Fruit fly (Drosophila melanogaster): ENCODE measurements around the gene Tsf1.

Tsf1 gene

dm6 chrX:18386784-18387183 lies at the start of gene Tsf1:
Gene Tsf1 (plus strand): TSS chrX:18387084.
- no peak for TF ChIP-seq CG8478 (optimal IDR thresholded peaks at IDR 0.05)
- TF ChIP-seq Dll (optimal IDR thresholded peaks at IDR 0.05) = no peak
- no peak for TF ChIP-seq pan (optimal IDR thresholded peaks at IDR 0.05)
- no peak for TF ChIP-seq usp (GFP tag; optimal IDR thresholded peaks at IDR 0.05)
- TF ChIP-seq EcR (GFP tag; optimal IDR thresholded peaks at IDR 0.05) = no peak
- no peak for TF ChIP-seq psq (optimal IDR thresholded peaks at IDR 0.05)

- TF ChIP-seq psq (optimal IDR thresholded peaks at IDR 0.05) (no peak), usp (GFP tag; optimal IDR thresholded peaks at IDR 0.05) (no peak), CG8478 (optimal IDR thresholded peaks at IDR 0.05) (no peak), pan (optimal IDR thresholded peaks at IDR 0.05) (no peak), EcR (GFP tag; optimal IDR thresholded peaks at IDR 0.05) (no peak), Dll (optimal IDR thresholded peaks at IDR 0.05) (no peak)
These were observed 45.9 kb upstream of the Tsf1 start for dm6 chrX:18341014-18341413.

- TF ChIP-seq pan (optimal IDR thresholded peaks at IDR 0.05) (no peak), Dll (optimal IDR thresholded peaks at IDR 0.05) (no peak), EcR (GFP tag; optimal IDR thresholded peaks at IDR 0.05) (no peak), usp (GFP tag; optimal IDR thresholded peaks at IDR 0.05) (no peak), CG8478 (optimal IDR thresholded peaks at IDR 0.05) (no peak), psq (optimal IDR thresholded peaks at IDR 0.05) (no peak)
These were observed 39.2 kb upstream of the Tsf1 start for dm6 chrX:18347641-18348040.

- TF ChIP-seq CG8478 (optimal IDR thresholded peaks at IDR 0.05) (no peak), EcR (GFP tag; optimal IDR thresholded peaks at IDR 0.05) (no peak)
These were observed 36.3 kb upstream of the Tsf1 start for dm6 chrX:18350609-18351008.

dm6 chrX:18356141-18356600 lies 30.7 kb upstream of the Tsf1 start, which contains the start of gene kairos:
Gene kairos (minus strand): TSS chrX:18356191.
- no peak for TF ChIP-seq pan (optimal IDR thresholded peaks at IDR 0.05)
- no peak for TF ChIP-seq psq (optimal IDR thresholded peaks at IDR 0.05)
- no peak for TF ChIP-seq usp (GFP tag; optimal IDR thresholded peaks at IDR 0.05)
- TF ChIP-seq Dll (optimal IDR thresholded peaks at IDR 0.05) = no peak
- no peak for TF ChIP-seq EcR (GFP tag; optimal IDR thresholded peaks at IDR 0.05)
- no peak for TF ChIP-seq CG8478 (optimal IDR thresholded peaks at IDR 0.05)

dm6 chrX:18357756-18358182 lies 29.1 kb upstream of the Tsf1 start:
- TF ChIP-seq pan (optimal IDR thresholded peaks at IDR 0.05) (no peak), EcR (GFP tag; optimal IDR thresholded peaks at IDR 0.05) (no peak), psq (optimal IDR thresholded peaks at IDR 0.05) (no peak), Dll (optimal IDR thresholded peaks at IDR 0.05) (no peak), usp (GFP tag; optimal IDR thresholded peaks at IDR 0.05) (no peak), CG8478 (optimal IDR thresholded peaks at IDR 0.05) (no peak)

- TF ChIP-seq Dll (optimal IDR thresholded peaks at IDR 0.05) (no peak), usp (GFP tag; optimal IDR thresholded peaks at IDR 0.05) (no peak), pan (optimal IDR thresholded peaks at IDR 0.05) (no peak), psq (optimal IDR thresholded peaks at IDR 0.05) (no peak), EcR (GFP tag; optimal IDR thresholded peaks at IDR 0.05) (no peak), CG8478 (optimal IDR thresholded peaks at IDR 0.05) (no peak)
These were observed 28.4 kb upstream of the Tsf1 start, which contains the start of gene CG6106 for dm6 chrX:18358352-18358931. Gene CG6106 (plus strand): TSS chrX:18358881.

- TF ChIP-seq pan (optimal IDR thresholded peaks at IDR 0.05) = no peak
- TF ChIP-seq EcR (GFP tag; optimal IDR thresholded peaks at IDR 0.05) = no peak
- TF ChIP-seq CG8478 (optimal IDR thresholded peaks at IDR 0.05) = no peak
- TF ChIP-seq psq (optimal IDR thresholded peaks at IDR 0.05) = no peak
- TF ChIP-seq Dll (optimal IDR thresholded peaks at IDR 0.05) = no peak
- no peak for TF ChIP-seq usp (GFP tag; optimal IDR thresholded peaks at IDR 0.05)
These were observed 23.5 kb upstream of the Tsf1 start for dm6 chrX:18363423-18363822.

- TF ChIP-seq usp (GFP tag; optimal IDR thresholded peaks at IDR 0.05) (no peak), CG8478 (optimal IDR thresholded peaks at IDR 0.05) (no peak), pan (optimal IDR thresholded peaks at IDR 0.05) (no peak), psq (optimal IDR thresholded peaks at IDR 0.05) (no peak), Dll (optimal IDR thresholded peaks at IDR 0.05) (no peak), EcR (GFP tag; optimal IDR thresholded peaks at IDR 0.05) (no peak)
These were observed 22.7 kb upstream of the Tsf1 start for dm6 chrX:18364047-18364747.

- no peak for TF ChIP-seq EcR (GFP tag; optimal IDR thresholded peaks at IDR 0.05)
- TF ChIP-seq Dll (optimal IDR thresholded peaks at IDR 0.05) = no peak
- no peak for TF ChIP-seq CG8478 (optimal IDR thresholded peaks at IDR 0.05)
- no peak for TF ChIP-seq psq (optimal IDR thresholded peaks at IDR 0.05)
- no peak for TF ChIP-seq pan (optimal IDR thresholded peaks at IDR 0.05)
- no peak for TF ChIP-seq usp (GFP tag; optimal IDR thresholded peaks at IDR 0.05)
These were observed 21.9 kb upstream of the Tsf1 start for dm6 chrX:18364999-18365398.

dm6 chrX:18366033-18366850 lies 20.6 kb upstream of the Tsf1 start, which contains the start of gene CrebB:
Gene CrebB (plus strand): TSS chrX:18366357.
- TF ChIP-seq psq (optimal IDR thresholded peaks at IDR 0.05) = no peak
- TF ChIP-seq CG8478 (optimal IDR thresholded peaks at IDR 0.05) = peak; percentile 71

Measured in whole organism.